Worm (Caenorhabditis elegans): ENCODE data around the gene odd-1.

ce11 chrIII:7111793-7112192 lies 3.7 kb downstream of the odd-1 start, which contains the start of gene B0280.7:
- TF ChIP-seq hnd-1 (tag; optimal IDR thresholded peaks at IDR 0.05) (no peak), ama-1 (optimal IDR thresholded peaks at IDR 0.05) (no peak)
